Worm (Caenorhabditis elegans): ENCODE results near the gene JC8.16.

Gene JC8.16

ce11 chrIV:13258872-13259271, at the start of gene JC8.16:
Gene JC8.16 (plus strand): TSS chrIV:13259172.
- TF ChIP-seq gmeb-2 (tag; optimal IDR thresholded peaks at IDR 0.05) (no peak), unc-3 (GFP tag; conservative IDR thresholded peaks at IDR 0.05) (no peak), unc-3 (tag; optimal IDR thresholded peaks at IDR 0.05) (no peak), pag-3 (tag; optimal IDR thresholded peaks at IDR 0.05; ENCODE audit: borderline replicate concordance) (no peak), K09A11.1 (tag; optimal IDR thresholded peaks at IDR 0.05; ENCODE audit: insufficient read depth) (no peak), C08G9.2 (tag; optimal IDR thresholded peaks at IDR 0.05) (no peak), ets-4 (tag; optimal IDR thresholded peaks at IDR 0.05) (no peak), syd-9 (tag; optimal IDR thresholded peaks at IDR 0.05) (no peak)

ce11 chrIV:13209566-13209965, 49.4 kb upstream of the JC8.16 start, which contains the start of gene C48D1.9:
Gene C48D1.9 (minus strand): TSS chrIV:13209666.
- no peak for TF ChIP-seq ceh-9 (tag; optimal IDR thresholded peaks at IDR 0.05)
- TF ChIP-seq mec-3 (tag; optimal IDR thresholded peaks at IDR 0.05; ENCODE audit: borderline replicate concordance), result no peak
- no peak for TF ChIP-seq ceh-22 (tag; optimal IDR thresholded peaks at IDR 0.05)
- no peak for TF ChIP-seq rnt-1 (tag; optimal IDR thresholded peaks at IDR 0.05)
- TF ChIP-seq pat-9 (tag; optimal IDR thresholded peaks at IDR 0.05), result no peak
- no peak for TF ChIP-seq npax-4 (tag; optimal IDR thresholded peaks at IDR 0.05)
- no peak for TF ChIP-seq ceh-6 (GFP tag; optimal IDR thresholded peaks at IDR 0.05)
- TF ChIP-seq ceh-34 (tag; optimal IDR thresholded peaks at IDR 0.05), result no peak
- TF ChIP-seq elt-4 (tag; optimal IDR thresholded peaks at IDR 0.05), result no peak
- no peak for TF ChIP-seq hlh-8 (tag; optimal IDR thresholded peaks at IDR 0.05)
- TF ChIP-seq unc-86 (tag; optimal IDR thresholded peaks at IDR 0.05), result no peak
- TF ChIP-seq dve-1 (tag; optimal IDR thresholded peaks at IDR 0.05), result no peak
- TF ChIP-seq nhr-232 (tag; optimal IDR thresholded peaks at IDR 0.05), result no peak
- TF ChIP-seq ref-2 (tag; optimal IDR thresholded peaks at IDR 0.05), result no peak
- no peak for TF ChIP-seq nfya-1 (tag; optimal IDR thresholded peaks at IDR 0.05)

ce11 chrIV:13214466-13214865, 44.5 kb upstream of the JC8.16 start, which contains the start of gene cho-1:
Gene cho-1 (minus strand): TSS chrIV:13214566.
- TF ChIP-seq madf-2 (tag; optimal IDR thresholded peaks at IDR 0.05) (no peak), fax-1 (tag; optimal IDR thresholded peaks at IDR 0.05) (no peak), ttx-3 (tag; optimal IDR thresholded peaks at IDR 0.05) (no peak), F13H6.1 (tag; optimal IDR thresholded peaks at IDR 0.05) (no peak), pros-1 (tag; optimal IDR thresholded peaks at IDR 0.05) (no peak), ceh-6 (GFP tag; optimal IDR thresholded peaks at IDR 0.05) (no peak), gmeb-2 (tag; optimal IDR thresholded peaks at IDR 0.05) (no peak), C08G9.2 (tag; optimal IDR thresholded peaks at IDR 0.05) (no peak), sdc-2 (tag; optimal IDR thresholded peaks at IDR 0.05) (no peak), T23F11.4 (GFP tag; optimal IDR thresholded peaks at IDR 0.05) (no peak), ceh-34 (tag; optimal IDR thresholded peaks at IDR 0.05) (no peak), ama-1 (optimal IDR thresholded peaks at IDR 0.05) (no peak), tbx-7 (tag; optimal IDR thresholded peaks at IDR 0.05) (no peak), unc-86 (tag; optimal IDR thresholded peaks at IDR 0.05) (no peak), zip-5 (tag; optimal IDR thresholded peaks at IDR 0.05) (no peak), che-1 (tag; optimal IDR thresholded peaks at IDR 0.05) (no peak), pat-9 (tag; optimal IDR thresholded peaks at IDR 0.05) (no peak)

- no peak for TF ChIP-seq ztf-16 (tag; optimal IDR thresholded peaks at IDR 0.05)
- peak; percentile 75 for TF ChIP-seq unc-42 (tag; optimal IDR thresholded peaks at IDR 0.05)
These were observed 38.4 kb upstream of the JC8.16 start for ce11 chrIV:13220594-13220993.

ce11 chrIV:13221657-13222056, 37.3 kb upstream of the JC8.16 start, which contains the start of gene C48D1.5:
Gene C48D1.5 (plus strand): TSS chrIV:13221957.
- TF ChIP-seq pha-4 (tag; optimal IDR thresholded peaks at IDR 0.05) (no peak), elt-2 (tag; optimal IDR thresholded peaks at IDR 0.05) (peak; percentile 88), fkh-10 (GFP tag; optimal IDR thresholded peaks at IDR 0.05) (no peak)

All from whole organism, late embryonic.